Worm (Caenorhabditis elegans): ENCODE data around the gene T28F3.8.

DNA sequence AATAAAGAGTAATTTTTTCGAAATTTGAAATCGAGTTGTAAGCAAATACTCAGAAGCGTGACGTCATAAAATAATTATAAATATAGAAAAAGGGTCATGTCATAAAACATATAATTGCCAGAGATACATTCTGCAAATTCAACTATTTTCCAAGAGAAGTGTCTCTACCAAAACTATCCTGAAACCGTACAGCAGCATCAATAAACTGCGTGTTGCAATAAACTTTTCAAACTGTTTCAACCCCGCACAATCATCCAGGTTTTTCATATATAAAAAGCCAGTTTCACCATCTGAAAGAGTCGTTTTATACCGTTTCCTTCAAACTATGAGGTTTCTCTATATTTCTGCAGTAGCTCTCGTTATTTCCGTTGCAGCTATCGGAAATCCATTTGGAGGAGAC, 36.4 kb upstream of the T28F3.8 start, which contains the start of gene C49C3.11:
- no peak for TF ChIP-seq ztf-23 (GFP tag; IDR thresholded peaks at IDR 0.05)
- no peak for TF ChIP-seq cog-1 (tag; optimal IDR thresholded peaks at IDR 0.05)
- TF ChIP-seq tab-1 (GFP tag; IDR thresholded peaks at IDR 0.05) = no peak
- TF ChIP-seq ztf-29 (GFP tag; IDR thresholded peaks at IDR 0.05) = no peak
- no peak for TF ChIP-seq flt-1 (GFP tag; IDR thresholded peaks at IDR 0.05)
- no peak for TF ChIP-seq T22C8.4 (GFP tag; IDR thresholded peaks at IDR 0.05)
- TF ChIP-seq klf-2 (GFP tag; conservative IDR thresholded peaks at IDR 0.05) = no peak

Data from whole organism, midembryonic.